Worm (Caenorhabditis elegans) whole organism, L2 larva: ENCODE data around the gene magu-2.

ENCODE experiments used
- blmp-1 ChIP-seq: sonication (generic microtip); optimal IDR thresholded peaks from 2 replicates; lab custom pipeline; 2017; ENCODE audit warnings: missing genetic modification characterization, mild to moderate bottlenecking, missing compliant biosample characterization, antibody characterized with exemption, moderate library complexity; ENCODE audit not compliant: insufficient read depth
- egl-27 ChIP-seq: sonication (generic microtip); optimal IDR thresholded peaks from 3 replicates; lab custom pipeline; 2017; ENCODE audit warnings: missing biosample characterization, missing genetic modification reagents, missing genetic modification characterization
- elt-1 ChIP-seq: fragments of 150-350 bp; optimal IDR thresholded peaks from 2 replicates; lab custom pipeline; 2014; ENCODE audit warnings: missing biosample characterization, missing genetic modification characterization
- fos-1 ChIP-seq: fragments of 150-350 bp; optimal IDR thresholded peaks from 2 replicates; lab custom pipeline; 2014; ENCODE audit warnings: missing biosample characterization, missing genetic modification characterization
- lin-39 ChIP-seq: fragments of 150-350 bp; optimal IDR thresholded peaks from 2 replicates; lab custom pipeline; 2014; ENCODE audit warnings: missing biosample characterization, missing genetic modification reagents, missing genetic modification characterization
- mdl-1 ChIP-seq, 2 experiments: fragments of 150-350 bp in 1 of 2; sonication (generic microtip) in 1 of 2; optimal IDR thresholded peaks; 2 replicates each; lab custom pipeline; 2017; ENCODE audit warnings: missing biosample characterization in 2 of 2, missing genetic modification characterization in 2 of 2
- nhr-12 ChIP-seq: fragments of 150-350 bp; optimal IDR thresholded peaks from 2 replicates; lab custom pipeline; 2014; ENCODE audit warnings: missing biosample characterization, missing genetic modification characterization
- peb-1 ChIP-seq: fragments of 150-350 bp; optimal IDR thresholded peaks from 2 replicates; lab custom pipeline; 2014; ENCODE audit warnings: missing biosample characterization, missing genetic modification characterization
- snpc-4 ChIP-seq: fragments of 150-350 bp; optimal IDR thresholded peaks from 2 replicates; lab custom pipeline; 2014; ENCODE audit warnings: missing biosample characterization, missing genetic modification characterization
- unc-62 ChIP-seq: fragments of 150-350 bp; optimal IDR thresholded peaks from 2 replicates; lab custom pipeline; 2014; ENCODE audit warnings: missing biosample characterization, missing genetic modification reagents, missing genetic modification characterization
- zag-1 ChIP-seq: fragments of 150-350 bp; optimal IDR thresholded peaks from 2 replicates; lab custom pipeline; 2014; ENCODE audit warnings: missing biosample characterization, missing genetic modification characterization

DNA sequence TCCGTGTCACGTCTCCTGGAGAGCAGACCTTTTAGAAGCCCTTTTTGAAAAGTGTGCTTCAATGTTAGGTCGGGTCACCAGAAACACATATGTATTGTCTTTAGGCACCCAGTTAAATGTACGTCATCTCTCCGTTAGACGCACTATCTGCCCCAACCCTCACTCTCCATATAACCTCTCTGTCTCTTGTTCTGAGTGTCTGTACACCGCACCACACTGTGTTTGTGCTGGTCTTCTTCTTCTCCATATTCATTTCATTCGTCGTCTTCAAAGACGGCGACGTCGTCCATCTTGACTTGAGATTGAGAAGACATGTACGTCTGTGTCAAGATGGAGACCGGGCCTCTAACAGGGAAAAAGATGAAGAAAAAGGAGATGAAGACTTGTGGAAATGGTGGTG is 18.7 kb downstream of the magu-2 start:
- TF ChIP-seq zag-1 (tag; lab: Kevin White, UChicago) (no peak), lin-39 (tag; lab: Kevin White, UChicago) (no peak), elt-1 (tag; lab: Kevin White, UChicago) (no peak), fos-1 (tag; lab: Kevin White, UChicago) (peak; percentile 6), blmp-1 (tag; lab: Kevin White, UChicago) (no peak), mdl-1 (tag; optimal IDR thresholded peaks at IDR 0.05; lab: Kevin White, UChicago) (no peak), snpc-4 (tag; lab: Kevin White, UChicago) (no peak), nhr-12 (no peak), peb-1 (tag; lab: Kevin White, UChicago) (no peak), egl-27 (no peak), unc-62 (GFP tag; lab: Kevin White, UChicago) (no peak)
